Fruit fly (Drosophila melanogaster) Kc167 (cell line): Measurements from ENCODE around the gene ath.

Experiments
- Myc ChIP-seq: fragments of >200 bp; optimal IDR thresholded peaks from 2 replicates; lab custom pipeline; 2017; ENCODE audit warnings: missing external identifiers
- Sin3A ChIP-seq: fragments of >200 bp; optimal IDR thresholded peaks from 2 replicates; lab custom pipeline; 2018; ENCODE audit warnings: missing external identifiers
- insv ChIP-seq: fragments of >200 bp; optimal IDR thresholded peaks from 3 replicates; lab custom pipeline; 2018; ENCODE audit warnings: missing external identifiers
- psq ChIP-seq: fragments of >200 bp; optimal IDR thresholded peaks from 2 replicates; lab custom pipeline; 2017; ENCODE audit warnings: missing external identifiers

dm6 chr2L:10221387-10221705, 10.4 kb downstream of the ath start:
- no peak for TF ChIP-seq insv
- TF ChIP-seq Sin3A (lab: Kevin White, UChicago), result no peak
- no peak for TF ChIP-seq psq
- TF ChIP-seq Myc (lab: Kevin White, UChicago), result no peak
